Fruit fly (Drosophila melanogaster) ovary, adult (tissue): ENCODE data around the gene sff.

Experiments
- CG17801 ChIP-seq: fragments of 200-800 bp; optimal IDR thresholded peaks from 2 replicates; lab custom pipeline; 2019; ENCODE audit warnings: missing biosample characterization, mild to moderate bottlenecking, missing genetic modification characterization, moderate library complexity; ENCODE audit not compliant: partially characterized antibody

sff gene

DNA sequence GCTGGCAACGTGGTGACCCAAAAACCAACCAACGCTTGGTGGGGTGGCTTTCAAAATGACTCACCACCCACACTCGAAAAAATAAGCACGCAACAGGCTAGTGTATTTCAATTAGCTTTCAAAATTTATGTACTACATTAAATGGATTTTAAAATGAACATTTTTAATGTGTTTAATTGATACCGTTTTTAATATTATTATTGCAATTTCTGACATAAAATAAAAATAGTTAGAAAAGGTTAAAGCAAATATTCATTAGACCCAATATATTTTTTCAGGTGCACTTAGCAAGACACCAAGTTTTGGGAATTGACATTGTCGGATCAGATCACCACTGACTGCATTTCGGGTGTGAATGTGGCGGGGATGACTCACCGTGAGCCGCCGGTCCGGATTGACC lies 18.4 kb downstream of the sff start:
- TF ChIP-seq CG17801 (GFP tag; lab: Kevin White, UChicago): no peak

DNA sequence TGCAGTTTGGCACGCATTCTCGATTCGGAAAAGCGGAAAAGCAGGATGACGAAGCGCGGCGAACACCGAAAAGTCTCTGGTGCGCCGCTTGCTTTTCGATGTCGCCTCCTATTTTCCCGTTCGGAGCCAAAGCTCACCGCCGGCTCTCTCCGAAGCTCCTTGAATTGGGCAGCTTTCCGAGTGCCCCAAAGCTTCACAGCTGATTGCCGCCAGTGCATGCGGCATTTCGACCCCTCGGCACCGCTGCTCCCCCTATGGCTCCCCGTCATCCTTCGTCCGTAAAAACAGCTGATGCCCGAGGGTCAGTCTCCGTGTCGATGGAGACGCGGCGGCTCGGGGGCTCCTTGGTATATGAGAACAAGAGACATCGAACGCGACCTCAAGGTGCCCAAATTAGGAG lies 25.7 kb downstream of the sff start, which contains the start of gene pHCl-1:
TSS of gene pHCl-1 (minus strand) at position 78 of the 400 bp plus-strand sequence.
- no peak for TF ChIP-seq CG17801 (GFP tag; lab: Kevin White, UChicago)

DNA sequence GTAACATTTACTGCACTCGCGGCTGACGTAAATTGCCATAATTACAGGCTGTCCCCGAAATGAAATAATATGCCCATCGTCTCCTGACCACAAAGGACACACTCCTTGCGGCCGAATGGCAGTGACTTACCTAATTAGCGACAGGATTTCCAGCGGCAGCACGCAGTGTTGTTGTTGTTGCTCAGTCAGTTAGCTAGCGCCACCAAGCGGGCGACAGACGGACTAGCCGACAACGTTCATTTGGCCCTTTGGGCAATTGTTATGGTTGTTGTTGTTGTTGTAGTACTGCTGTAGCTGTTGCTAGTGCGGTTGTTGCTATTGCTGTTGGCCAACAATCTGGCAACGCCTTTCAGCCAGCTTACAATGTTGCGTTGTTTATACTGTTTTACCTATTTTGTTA lies 31.2 kb downstream of the sff start:
- no peak for TF ChIP-seq CG17801 (GFP tag; lab: Kevin White, UChicago)

DNA sequence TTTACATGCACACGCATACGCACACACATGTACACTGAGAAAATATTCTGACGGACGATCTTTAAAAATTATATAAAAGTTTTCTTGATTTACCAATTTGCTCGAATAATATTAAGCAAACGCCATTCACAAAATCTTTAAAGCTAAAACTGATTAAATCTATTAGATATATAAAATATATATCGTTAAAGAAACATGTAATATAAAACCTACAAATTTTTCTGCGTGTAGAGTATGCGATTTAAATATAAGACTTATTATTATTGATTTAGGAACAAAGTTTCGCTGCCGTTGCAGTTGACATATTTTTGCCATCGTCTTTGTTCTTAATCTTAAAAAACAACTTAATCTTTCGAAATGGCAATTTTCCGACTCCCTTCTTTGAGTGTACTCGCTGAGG lies 47.1 kb downstream of the sff start:
- no peak for TF ChIP-seq CG17801 (GFP tag; lab: Kevin White, UChicago)

- TF ChIP-seq CG17801 (GFP tag; lab: Kevin White, UChicago): no peak
Measured at dm6 chr3L:15856035-15856434, 68.6 kb downstream of the sff start.
